Worm (Caenorhabditis elegans): Measurements from ENCODE around the gene gstk-1.

DNA sequence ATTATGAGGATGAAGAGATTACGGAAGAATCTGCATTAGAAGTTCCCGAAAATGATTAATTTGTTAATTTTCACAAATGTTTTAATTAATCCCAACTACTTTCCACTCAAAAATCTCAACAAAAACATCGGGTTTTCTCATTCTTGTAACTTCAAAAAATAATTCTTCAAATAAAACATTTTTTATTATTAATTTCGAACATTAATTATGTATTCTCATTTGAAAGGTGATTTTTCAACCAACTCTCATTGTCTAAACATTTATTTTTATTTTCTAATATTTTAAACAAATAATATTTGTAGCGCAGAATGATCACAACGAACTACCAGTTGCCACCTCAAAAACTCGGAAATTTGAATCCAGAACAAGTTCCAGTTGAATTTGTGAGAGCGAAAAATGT lies 14.8 kb downstream of the gstk-1 start, which contains the start of gene ZK1320.7:
- TF ChIP-seq mdl-1 (tag; optimal IDR thresholded peaks at IDR 0.05) = no peak
- no peak for TF ChIP-seq elt-2 (tag; optimal IDR thresholded peaks at IDR 0.05)

All from whole organism, L3 larva.